Worm (Caenorhabditis elegans) whole organism, young adult: Measurements from ENCODE around the gene T14A8.2.

ENCODE experiments used
- B0336.3 ChIP-seq: fragments of 200-800 bp; sonication (Bioruptor generic); IDR thresholded peaks from 2 replicates; pipeline ENCODE4 v1.3.6; 2022; ENCODE audit warnings: missing genetic modification characterization, missing compliant biosample characterization
- C06A6.2 ChIP-seq: fragments of 200-800 bp; sonication (Bioruptor generic); conservative IDR thresholded peaks from 2 replicates; pipeline ENCODE4 v1.3.6; 2022; ENCODE audit warnings: missing genetic modification characterization, missing compliant biosample characterization
- F23B12.7 ChIP-seq: sonication (generic microtip); optimal IDR thresholded peaks from 2 replicates; lab custom pipeline; 2017; ENCODE audit warnings: missing genetic modification characterization, mild to moderate bottlenecking, missing compliant biosample characterization, antibody characterized with exemption, moderate library complexity; ENCODE audit not compliant: insufficient read depth
- F33H1.4 ChIP-seq: fragments of 200-800 bp; sonication (Bioruptor generic); IDR thresholded peaks from 2 replicates; pipeline ENCODE4 v1.3.6; 2022; ENCODE audit warnings: missing genetic modification reagents, missing genetic modification characterization, missing compliant biosample characterization
- F57A8.1 ChIP-seq: fragments of 200-800 bp; sonication (Bioruptor generic); optimal IDR thresholded peaks from 2 replicates; lab custom pipeline; 2018; ENCODE audit warnings: mild to moderate bottlenecking, missing genetic modification characterization, moderate library complexity, missing compliant biosample characterization
- F57C9.4 ChIP-seq: sonication (generic microtip); optimal IDR thresholded peaks from 2 replicates; lab custom pipeline; 2017; ENCODE audit warnings: mild to moderate bottlenecking, missing genetic modification characterization, missing compliant biosample characterization
- Y56A3A.18 ChIP-seq: fragments of 200-800 bp; sonication (Bioruptor generic); IDR thresholded peaks from 2 replicates; pipeline ENCODE4 v1.3.6; 2022; ENCODE audit warnings: missing genetic modification reagents, missing genetic modification characterization, missing compliant biosample characterization
- ZK185.1 ChIP-seq: sonication (generic microtip); optimal IDR thresholded peaks from 2 replicates; lab custom pipeline; 2016; ENCODE audit warnings: mild to moderate bottlenecking, missing genetic modification characterization, missing compliant biosample characterization; ENCODE audit not compliant: poor library complexity, severe bottlenecking
- attf-5 ChIP-seq: fragments of 200-800 bp; sonication (Bioruptor generic); optimal IDR thresholded peaks from 2 replicates; lab custom pipeline; 2018; ENCODE audit warnings: mild to moderate bottlenecking, missing genetic modification characterization, missing compliant biosample characterization
- attf-6 ChIP-seq: fragments of 200-800 bp; sonication (Bioruptor generic); IDR thresholded peaks from 2 replicates; pipeline ENCODE4 v1.3.6; 2022; ENCODE audit warnings: missing genetic modification reagents, missing genetic modification characterization, missing compliant biosample characterization
- bed-2 ChIP-seq: fragments of 200-800 bp; sonication (Bioruptor generic); IDR thresholded peaks from 2 replicates; pipeline ENCODE4 v1.3.6; 2022; ENCODE audit warnings: missing genetic modification reagents, missing genetic modification characterization, missing compliant biosample characterization
- ceh-100 ChIP-seq: fragments of 200-800 bp; sonication (Bioruptor generic); IDR thresholded peaks from 2 replicates; pipeline ENCODE4 v1.3.6; 2022; ENCODE audit warnings: missing genetic modification reagents, missing genetic modification characterization, missing compliant biosample characterization
- chd-7 ChIP-seq: sonication (generic microtip); optimal IDR thresholded peaks from 2 replicates; lab custom pipeline; 2016; ENCODE audit warnings: mild to moderate bottlenecking, missing genetic modification characterization, moderate library complexity, missing compliant biosample characterization
- dpl-1 ChIP-seq: fragments of 150-350 bp; optimal IDR thresholded peaks from 2 replicates; lab custom pipeline; 2014; ENCODE audit warnings: missing biosample characterization, missing genetic modification reagents, missing genetic modification characterization
- efl-1 ChIP-seq: fragments of 150-350 bp; optimal IDR thresholded peaks from 2 replicates; lab custom pipeline; 2014; ENCODE audit warnings: missing biosample characterization, missing genetic modification reagents, missing genetic modification characterization
- gei-17 ChIP-seq: fragments of 200-800 bp; sonication (Bioruptor generic); optimal IDR thresholded peaks from 2 replicates; lab custom pipeline; 2018; ENCODE audit warnings: mild to moderate bottlenecking, missing genetic modification characterization, missing compliant biosample characterization
- hmg-1.2 ChIP-seq: fragments of 200-800 bp; sonication (Bioruptor generic); IDR thresholded peaks from 2 replicates; pipeline ENCODE4 v1.3.6; 2022; ENCODE audit warnings: missing genetic modification reagents, missing genetic modification characterization, missing compliant biosample characterization
- let-607 ChIP-seq, 2 experiments: fragments of 200-800 bp in 1 of 2; sonication (Bioruptor generic) in 1 of 2; sonication (generic microtip) in 1 of 2; optimal IDR thresholded peaks; 2 replicates each; lab custom pipeline; 2016 to 2018; ENCODE audit warnings: mild to moderate bottlenecking in 2 of 2, missing compliant biosample characterization in 2 of 2, missing genetic modification characterization in 2 of 2, moderate library complexity in 2 of 2, missing genotype in 1 of 2
- lin-26 ChIP-seq: fragments of 200-800 bp; sonication (Bioruptor generic); IDR thresholded peaks from 2 replicates; pipeline ENCODE4 v1.3.6; 2022; ENCODE audit warnings: missing genetic modification reagents, missing genetic modification characterization, missing compliant biosample characterization
- lin-35 ChIP-seq, 3 experiments: fragments of 150-350 bp in 2 of 3; sonication (generic microtip) in 1 of 3; optimal IDR thresholded peaks; 2 replicates each; lab custom pipeline; 2014 to 2018; ENCODE audit warnings: missing biosample characterization in 3 of 3, missing genetic modification characterization in 3 of 3, missing genetic modification reagents in 3 of 3
- lin-40 ChIP-seq: sonication (generic microtip); optimal IDR thresholded peaks from 2 replicates; lab custom pipeline; 2016; ENCODE audit warnings: missing genetic modification characterization, mild to moderate bottlenecking, missing compliant biosample characterization, missing genotype, missing genetic modification reagents
- lsl-1 ChIP-seq: fragments of 200-800 bp; sonication (Bioruptor generic); optimal IDR thresholded peaks from 2 replicates; lab custom pipeline; 2018; ENCODE audit warnings: mild to moderate bottlenecking, missing genetic modification characterization, moderate library complexity, missing compliant biosample characterization
- lsy-27 ChIP-seq: sonication (generic microtip); optimal IDR thresholded peaks from 2 replicates; lab custom pipeline; 2017; ENCODE audit warnings: missing genetic modification characterization, mild to moderate bottlenecking, missing compliant biosample characterization, antibody characterized with exemption, missing genotype, borderline replicate concordance; ENCODE audit not compliant: insufficient read depth
- mcd-1 ChIP-seq: fragments of 200-800 bp; sonication (Bioruptor generic); IDR thresholded peaks from 2 replicates; pipeline ENCODE4 v1.3.6; 2022; ENCODE audit warnings: missing genetic modification reagents, missing genetic modification characterization, missing compliant biosample characterization
- mxl-1 ChIP-seq: sonication (generic microtip); optimal IDR thresholded peaks from 2 replicates; lab custom pipeline; 2016; ENCODE audit warnings: missing genetic modification characterization, missing compliant biosample characterization
- nhr-120 ChIP-seq: fragments of 200-800 bp; sonication (Bioruptor generic); IDR thresholded peaks from 2 replicates; pipeline ENCODE4 v1.3.6; 2022; ENCODE audit warnings: missing genetic modification characterization, missing compliant biosample characterization
- repo-1 ChIP-seq: sonication (generic microtip); optimal IDR thresholded peaks from 2 replicates; lab custom pipeline; 2017; ENCODE audit warnings: mild to moderate bottlenecking, missing genetic modification characterization, missing compliant biosample characterization
- snpc-1.3 ChIP-seq: sonication (generic microtip); optimal IDR thresholded peaks from 2 replicates; lab custom pipeline; 2017; ENCODE audit warnings: missing genetic modification characterization, mild to moderate bottlenecking, missing compliant biosample characterization, antibody characterized with exemption, moderate library complexity, missing genotype, missing genetic modification reagents; ENCODE audit not compliant: insufficient read depth
- ztf-18 ChIP-seq: sonication (generic microtip); optimal IDR thresholded peaks from 2 replicates; lab custom pipeline; 2016; ENCODE audit warnings: missing genotype, mild to moderate bottlenecking, missing genetic modification characterization, missing compliant biosample characterization
- ztf-3 ChIP-seq: fragments of 200-800 bp; sonication (Bioruptor generic); optimal IDR thresholded peaks from 2 replicates; lab custom pipeline; 2018; ENCODE audit warnings: mild to moderate bottlenecking, missing genetic modification characterization, missing compliant biosample characterization

Gene T14A8.2

DNA sequence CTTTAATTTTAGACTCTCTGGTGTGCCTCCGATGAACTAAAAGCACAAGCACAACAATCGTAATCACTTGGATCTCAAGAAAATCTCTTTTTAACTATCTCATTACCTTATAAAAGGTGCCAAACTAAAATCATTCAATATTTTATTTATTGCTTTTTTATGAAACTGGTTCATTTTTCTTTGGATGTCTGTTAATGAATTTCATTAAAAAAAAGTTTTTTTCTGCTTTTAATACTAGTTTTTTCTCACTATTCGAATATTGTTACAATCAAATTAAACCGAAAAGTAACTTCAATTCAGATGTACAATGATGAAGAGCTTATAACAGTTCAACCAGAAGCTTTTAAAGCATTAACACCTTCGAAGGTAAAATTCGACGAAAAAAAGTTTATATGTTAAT, 46.7 kb downstream of the T14A8.2 start, which contains the start of gene swd-2.1:
Gene swd-2.1, plus strand, starts transcription at position 301 of the 400 bp plus-strand sequence.
- TF ChIP-seq F57A8.1 (GFP tag; lab: Kevin White, UChicago) (no peak), F33H1.4 (no peak), hmg-1.2 (GFP tag; lab: Robert Waterston, UW) (no peak)

DNA sequence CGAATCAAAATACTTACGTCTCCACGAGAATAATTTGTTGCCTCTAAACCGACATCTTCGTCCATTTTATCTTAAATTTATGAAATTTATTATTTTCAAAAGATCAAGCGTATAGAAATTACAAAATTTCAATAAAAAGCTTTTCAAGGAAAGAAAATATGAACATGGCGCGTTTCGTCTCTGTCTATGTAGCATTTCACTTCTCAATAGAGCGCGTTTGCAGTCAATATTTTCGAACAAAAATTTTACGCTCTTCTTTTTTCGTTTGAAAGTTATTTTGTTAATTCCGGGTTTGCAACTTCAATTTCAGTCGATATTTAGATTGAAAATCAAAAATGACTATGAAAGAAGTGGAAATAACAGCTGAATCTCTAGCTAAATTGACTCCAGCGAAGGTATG, 48.2 kb downstream of the T14A8.2 start, which contains the start of the genes hcf-1 and swd-2.2:
Gene hcf-1, minus strand, starts transcription at position 70 of the 400 bp plus-strand sequence.
Gene swd-2.2, plus strand, starts transcription at position 206 of the 400 bp plus-strand sequence.
- TF ChIP-seq repo-1 (no peak), gei-17 (GFP tag; lab: Kevin White, UChicago) (no peak), efl-1 (GFP tag; lab: Kevin White, UChicago) (peak; percentile 56), mxl-1 (tag; lab: Kevin White, UChicago) (no peak), dpl-1 (GFP tag; lab: Kevin White, UChicago) (peak; percentile 23), ztf-18 (tag; lab: Kevin White, UChicago) (no peak), ztf-3 (GFP tag; lab: Kevin White, UChicago) (no peak), Y56A3A.18 (GFP tag; lab: Robert Waterston, UW) (no peak), F57C9.4 (tag; lab: Kevin White, UChicago) (no peak), chd-7 (tag; lab: Kevin White, UChicago) (no peak), C06A6.2 (GFP tag; lab: Robert Waterston, UW) (no peak), snpc-1.3 (tag; lab: Kevin White, UChicago) (peak; percentile 18), lsl-1 (GFP tag; lab: Kevin White, UChicago) (peak; percentile 42), F23B12.7 (tag; lab: Kevin White, UChicago) (peak; percentile 33), ZK185.1 (tag; lab: Kevin White, UChicago) (no peak), lin-26 (no peak), attf-5 (peak; percentile 8), let-607 (tag; optimal IDR thresholded peaks at IDR 0.05; lab: Kevin White, UChicago) (no peak), B0336.3 (GFP tag; lab: Robert Waterston, UW) (no peak), bed-2 (no peak), lin-40 (tag; lab: Kevin White, UChicago) (no peak), lin-35 (GFP tag; optimal IDR thresholded peaks at IDR 0.05; lab: Kevin White, UChicago) (no peak), hmg-1.2 (GFP tag; lab: Robert Waterston, UW) (0 out of 2 replicates have a peak, but pooled peaks have one; percentile 5), attf-6 (GFP tag; lab: Robert Waterston, UW) (no peak), ceh-100 (GFP tag; lab: Robert Waterston, UW) (no peak), nhr-120 (GFP tag; lab: Robert Waterston, UW) (no peak), lsy-27 (tag; lab: Kevin White, UChicago) (no peak), mcd-1 (peak; percentile 80)
